Worm (Caenorhabditis elegans) whole organism, L4 larva: ENCODE data around the gene mltn-5.
A peak's percentile ranks its signal among the peaks of the same experiment; 100 is the strongest.

ENCODE experiments used
- D1046.2 ChIP-seq: fragments of 200-800 bp; sonication (Bioruptor generic); IDR thresholded peaks from 2 replicates; pipeline ENCODE4 v1.3.6; 2022; ENCODE audit warnings: missing genetic modification characterization, missing compliant biosample characterization
- F10B5.3 ChIP-seq: sonication (generic microtip); optimal IDR thresholded peaks from 2 replicates; lab custom pipeline; 2016; ENCODE audit warnings: mild to moderate bottlenecking, missing genetic modification characterization, missing compliant biosample characterization
- F44E2.7 ChIP-seq: fragments of 200-800 bp; sonication (Bioruptor generic); IDR thresholded peaks from 2 replicates; pipeline ENCODE4 v2.1.2; 2022; ENCODE audit warnings: missing genetic modification characterization, missing compliant biosample characterization
- Y105C5A.15 ChIP-seq: fragments of 200-800 bp; sonication (Bioruptor generic); IDR thresholded peaks from 2 replicates; pipeline ENCODE4 v1.3.6; 2022; ENCODE audit warnings: missing genetic modification characterization, missing compliant biosample characterization
- Y75B8A.6 ChIP-seq: fragments of 200-800 bp; sonication (Bioruptor generic); IDR thresholded peaks from 2 replicates; pipeline ENCODE4 v1.3.6; 2022; ENCODE audit warnings: missing genetic modification reagents, missing genetic modification characterization, missing compliant biosample characterization
- aha-1 ChIP-seq: fragments of 150-350 bp; peaks from one replicate; lab custom pipeline; 2014; ENCODE audit warnings: missing biosample characterization, missing genetic modification characterization
- aly-2 ChIP-seq: sonication (generic microtip); optimal IDR thresholded peaks from 2 replicates; lab custom pipeline; 2018; ENCODE audit warnings: missing biosample characterization, missing genetic modification characterization
- arid-1 ChIP-seq: fragments of 200-800 bp; sonication (Bioruptor generic); conservative IDR thresholded peaks from 2 replicates; pipeline ENCODE4 v1.3.6; 2022; ENCODE audit warnings: missing genetic modification reagents, missing genetic modification characterization, missing compliant biosample characterization
- attf-4 ChIP-seq: sonication (generic microtip); optimal IDR thresholded peaks from 3 replicates; lab custom pipeline; 2017; ENCODE audit warnings: missing biosample characterization, missing genetic modification characterization
- ceh-20 ChIP-seq: fragments of 200-800 bp; sonication (Bioruptor generic); IDR thresholded peaks from 2 replicates; pipeline ENCODE4 v1.3.6; 2022; ENCODE audit warnings: missing genetic modification reagents, missing genetic modification characterization, missing compliant biosample characterization
- ceh-28 ChIP-seq: fragments of 150-350 bp; optimal IDR thresholded peaks from 2 replicates; lab custom pipeline; 2014; ENCODE audit warnings: missing biosample characterization, missing genetic modification reagents, missing genetic modification characterization
- ceh-62 ChIP-seq: sonication (generic microtip); optimal IDR thresholded peaks from 2 replicates; lab custom pipeline; 2017; ENCODE audit warnings: missing biosample characterization, missing genetic modification characterization
- ces-1 ChIP-seq: fragments of 150-350 bp; sonication (generic microtip); optimal IDR thresholded peaks from 4 replicates; lab custom pipeline; 2014; ENCODE audit warnings: missing biosample characterization, missing genetic modification reagents, missing genetic modification characterization
- ctbp-1 ChIP-seq: fragments of 200-800 bp; sonication (Bioruptor generic); IDR thresholded peaks from 2 replicates; pipeline ENCODE4 v1.3.6; 2022; ENCODE audit warnings: missing genetic modification reagents, missing genetic modification characterization, missing compliant biosample characterization
- daf-12 ChIP-seq: fragments of 150-350 bp; optimal IDR thresholded peaks from 2 replicates; lab custom pipeline; 2014; ENCODE audit warnings: missing biosample characterization, missing genetic modification reagents, missing genetic modification characterization
- daf-19 ChIP-seq: fragments of 200-800 bp; sonication (Bioruptor generic); conservative IDR thresholded peaks from 2 replicates; pipeline ENCODE4 v1.3.6; 2022; ENCODE audit warnings: missing genetic modification characterization, missing compliant biosample characterization
- dmd-8 ChIP-seq: fragments of 200-800 bp; sonication (Bioruptor generic); IDR thresholded peaks from 2 replicates; pipeline ENCODE4 v1.3.6; 2022; ENCODE audit warnings: missing genetic modification characterization, missing compliant biosample characterization
- dmd-9 ChIP-seq: fragments of 200-800 bp; sonication (Bioruptor generic); IDR thresholded peaks from 2 replicates; pipeline ENCODE4 v1.3.6; 2022; ENCODE audit warnings: missing genetic modification reagents, missing genetic modification characterization, missing compliant biosample characterization
- duxl-1 ChIP-seq: sonication (generic microtip); optimal IDR thresholded peaks from 2 replicates; lab custom pipeline; 2016; ENCODE audit warnings: mild to moderate bottlenecking, missing genetic modification characterization, moderate library complexity, missing compliant biosample characterization; ENCODE audit not compliant: poor library complexity
- dve-1 ChIP-seq: sonication (generic microtip); optimal IDR thresholded peaks from 2 replicates; lab custom pipeline; 2017; ENCODE audit warnings: antibody characterized with exemption, mild to moderate bottlenecking, missing genetic modification characterization, missing compliant biosample characterization; ENCODE audit not compliant: insufficient read depth
- fkh-10 ChIP-seq: fragments of 150-350 bp; optimal IDR thresholded peaks from 2 replicates; lab custom pipeline; 2014; ENCODE audit warnings: missing biosample characterization, missing genetic modification reagents, missing genetic modification characterization
- hlh-30 ChIP-seq: sonication (generic microtip); optimal IDR thresholded peaks from 2 replicates; lab custom pipeline; 2017; ENCODE audit warnings: antibody characterized with exemption, mild to moderate bottlenecking, missing genetic modification characterization, missing compliant biosample characterization; ENCODE audit not compliant: insufficient read depth
- hmg-1.1 ChIP-seq: fragments of 200-800 bp; sonication (Bioruptor generic); IDR thresholded peaks from 2 replicates; pipeline ENCODE4 v1.3.6; 2022; ENCODE audit warnings: missing genetic modification reagents, missing genetic modification characterization, missing compliant biosample characterization
- lim-7 ChIP-seq: fragments of 200-800 bp; sonication (Bioruptor generic); IDR thresholded peaks from 2 replicates; pipeline ENCODE4 v1.3.6; 2022; ENCODE audit warnings: missing genetic modification characterization, missing compliant biosample characterization
- lin-1 ChIP-seq: fragments of 200-800 bp; sonication (Bioruptor generic); IDR thresholded peaks from 2 replicates; pipeline ENCODE4 v1.3.6; 2022; ENCODE audit warnings: missing genetic modification reagents, missing genetic modification characterization, missing compliant biosample characterization
- lin-13 ChIP-seq: fragments of 150-350 bp; optimal IDR thresholded peaks from 2 replicates; lab custom pipeline; 2014; ENCODE audit warnings: missing biosample characterization, missing genetic modification reagents, missing genetic modification characterization
- lin-15B ChIP-seq: fragments of 150-350 bp; sonication (generic microtip); optimal IDR thresholded peaks from 3 replicates; lab custom pipeline; 2014; ENCODE audit warnings: missing biosample characterization, missing genetic modification characterization
- lin-38 ChIP-seq: fragments of 200-800 bp; sonication (Bioruptor generic); IDR thresholded peaks from 2 replicates; pipeline ENCODE4 v1.3.6; 2022; ENCODE audit warnings: missing genetic modification reagents, missing genetic modification characterization, missing compliant biosample characterization
- lsy-2 ChIP-seq, 2 experiments: fragments of 150-350 bp in 1 of 2; sonication (generic microtip) in 1 of 2; optimal IDR thresholded peaks; 2 replicates each; lab custom pipeline; 2014 to 2017; ENCODE audit warnings: missing biosample characterization in 2 of 2, missing genetic modification characterization in 2 of 2
- mdl-1 ChIP-seq, 2 experiments: fragments of 150-350 bp in 1 of 2; sonication (generic microtip) in 1 of 2; optimal IDR thresholded peaks; 2 replicates each; lab custom pipeline; 2014 to 2017; ENCODE audit warnings: missing biosample characterization in 2 of 2, missing genetic modification characterization in 2 of 2
- mdt-29 ChIP-seq: fragments of 200-800 bp; sonication (Bioruptor generic); IDR thresholded peaks from 2 replicates; pipeline ENCODE4 v1.3.6; 2022; ENCODE audit warnings: missing genetic modification reagents, missing genetic modification characterization, missing compliant biosample characterization
- mep-1 ChIP-seq: fragments of 150-350 bp; sonication (generic microtip); optimal IDR thresholded peaks from 3 replicates; lab custom pipeline; 2014; ENCODE audit warnings: missing biosample characterization, missing genetic modification characterization
- mes-2 ChIP-seq: sonication (generic microtip); optimal IDR thresholded peaks from 2 replicates; lab custom pipeline; 2016; ENCODE audit warnings: missing genotype, mild to moderate bottlenecking, missing genetic modification characterization, missing compliant biosample characterization; ENCODE audit not compliant: poor library complexity, severe bottlenecking
- nhr-42 ChIP-seq: fragments of 200-800 bp; sonication (Bioruptor generic); IDR thresholded peaks from 2 replicates; pipeline ENCODE4 v1.3.6; 2022; ENCODE audit warnings: missing genetic modification characterization, missing compliant biosample characterization
- nhr-76 ChIP-seq: fragments of 150-350 bp; optimal IDR thresholded peaks from 2 replicates; lab custom pipeline; 2014; ENCODE audit warnings: missing biosample characterization, missing genetic modification characterization
- rbr-2 ChIP-seq: sonication (generic microtip); optimal IDR thresholded peaks from 2 replicates; lab custom pipeline; 2016; ENCODE audit warnings: missing genotype, missing genetic modification characterization, missing compliant biosample characterization
- set-16 ChIP-seq: fragments of 200-800 bp; sonication (Bioruptor generic); IDR thresholded peaks from 2 replicates; pipeline ENCODE4 v1.3.6; 2022; ENCODE audit warnings: missing genetic modification reagents, missing genetic modification characterization, missing compliant biosample characterization
- snpc-1.2 ChIP-seq: fragments of 200-800 bp; sonication (Bioruptor generic); IDR thresholded peaks from 2 replicates; pipeline ENCODE4 v1.3.6; 2022; ENCODE audit warnings: missing genetic modification reagents, missing genetic modification characterization, missing compliant biosample characterization
- snpc-4 ChIP-seq: fragments of 150-350 bp; optimal IDR thresholded peaks from 2 replicates; lab custom pipeline; 2014; ENCODE audit warnings: missing biosample characterization, missing genetic modification characterization
- unc-130 ChIP-seq: sonication (generic microtip); optimal IDR thresholded peaks from 2 replicates; lab custom pipeline; 2016; ENCODE audit warnings: missing genetic modification reagents, missing genetic modification characterization, missing compliant biosample characterization
- unc-62 ChIP-seq, 3 experiments: fragments of 150-350 bp in 1 of 3; sonication (generic microtip); optimal IDR thresholded peaks in 2 of 3; peaks in 1 of 3; 1 replicate in 1 of 3; 2 replicates in 2 of 3; lab custom pipeline; 2014 to 2017; ENCODE audit warnings: missing biosample characterization in 3 of 3, missing genetic modification characterization in 3 of 3, missing genetic modification reagents in 3 of 3, missing genotype in 1 of 3
- zag-1 ChIP-seq: fragments of 150-350 bp; optimal IDR thresholded peaks from 2 replicates; lab custom pipeline; 2014; ENCODE audit warnings: missing biosample characterization, missing genetic modification characterization
- ztf-7 ChIP-seq: fragments of 150-350 bp; optimal IDR thresholded peaks from 2 replicates; lab custom pipeline; 2014; ENCODE audit warnings: missing biosample characterization, missing genetic modification characterization

Gene mltn-5

DNA sequence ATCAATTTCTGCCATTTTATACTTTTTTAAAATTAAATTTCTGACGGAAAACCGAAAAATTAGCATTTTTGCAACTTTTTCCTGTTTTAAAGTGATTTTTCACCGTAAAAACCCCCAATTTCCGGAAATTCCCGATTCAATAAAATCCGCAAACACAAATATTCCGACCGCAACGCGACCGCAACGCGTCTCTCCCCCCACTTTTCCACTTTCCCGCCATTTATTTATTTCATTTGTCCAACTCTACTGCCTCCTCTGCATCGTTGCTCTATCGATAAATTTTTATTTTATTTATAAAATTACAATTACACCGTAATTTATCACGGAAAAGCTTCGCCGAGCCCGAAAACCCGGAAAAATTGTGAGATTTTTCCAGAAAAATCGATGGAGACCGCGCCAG is 36.7 kb upstream of the mltn-5 start, which contains the start of gene mcd-1 (continued):
- TF ChIP-seq Y75B8A.6 (GFP tag; lab: Robert Waterston, UW) (no peak), snpc-1.2 (GFP tag; lab: Robert Waterston, UW) (no peak), ctbp-1 (GFP tag; lab: Robert Waterston, UW) (0 out of 2 replicates have a peak, but pooled peaks have one; percentile 22), unc-62 (GFP tag; optimal IDR thresholded peaks at IDR 0.05 in 1 of 2; lab: Kevin White, UChicago) (peak in 1 of 2 experiments; percentile 21), unc-62 (tag; optimal IDR thresholded peaks at IDR 0.05; lab: Kevin White, UChicago) (no peak), hmg-1.1 (GFP tag; lab: Robert Waterston, UW) (peak; percentile 51; the same call in 1 of the 2 replicates), duxl-1 (tag; lab: Kevin White, UChicago) (no peak), lin-38 (GFP tag; lab: Robert Waterston, UW) (peak; percentile 84), arid-1 (GFP tag; lab: Robert Waterston, UW) (no peak), ceh-20 (0 out of 2 replicates have a peak, but pooled peaks have one; percentile 20), dve-1 (tag; lab: Kevin White, UChicago) (peak; percentile 62), Y105C5A.15 (GFP tag; lab: Robert Waterston, UW) (no peak), F44E2.7 (GFP tag; lab: Robert Waterston, UW) (no peak), mes-2 (tag; lab: Kevin White, UChicago) (peak; percentile 71), unc-130 (GFP tag; lab: Kevin White, UChicago) (peak; percentile 5), nhr-76 (tag; lab: Kevin White, UChicago) (no peak), D1046.2 (GFP tag; lab: Robert Waterston, UW) (no peak), mdt-29 (no peak), fkh-10 (peak; percentile 5), lin-13 (GFP tag; lab: Kevin White, UChicago) (peak; percentile 16), snpc-4 (tag; lab: Kevin White, UChicago) (no peak), mep-1 (tag; lab: Kevin White, UChicago) (peak; percentile 56), lin-15B (tag; lab: Kevin White, UChicago) (peak; percentile 11), attf-4 (tag; lab: Kevin White, UChicago) (no peak), aly-2 (no peak)
- TF ChIP-seq, all 104 proteins: peak for 25

DNA sequence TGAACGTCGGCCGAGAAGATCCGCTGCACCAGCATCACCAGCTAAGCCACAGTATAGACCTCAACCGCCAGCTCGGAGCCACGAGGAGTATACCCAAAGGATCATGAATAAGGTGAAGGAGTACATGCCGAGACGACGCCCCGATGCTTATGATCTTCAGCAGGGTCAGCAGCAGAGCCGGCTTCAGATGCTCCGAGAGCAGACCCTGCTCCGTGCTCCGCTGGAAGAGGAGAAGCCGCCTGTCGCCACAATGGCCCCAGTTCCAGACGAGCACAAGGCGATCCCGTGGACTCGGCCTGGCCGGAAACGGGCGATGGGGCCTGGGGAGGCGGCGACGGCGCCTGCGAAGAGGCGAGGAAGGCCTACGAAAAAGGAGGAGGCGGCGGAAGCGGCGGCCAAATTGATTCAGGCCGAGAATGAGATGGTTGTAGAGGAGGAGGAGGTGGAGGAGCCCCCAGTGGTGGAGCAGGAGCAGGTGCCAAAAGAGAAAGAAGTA is 28.7 kb upstream of the mltn-5 start:
- TF ChIP-seq set-16 (GFP tag; lab: Robert Waterston, UW) (peak; percentile 98), dmd-8 (GFP tag; lab: Robert Waterston, UW) (no peak), nhr-42 (GFP tag; lab: Robert Waterston, UW) (0 out of 2 replicates have a peak, but pooled peaks have one; percentile 50)

DNA sequence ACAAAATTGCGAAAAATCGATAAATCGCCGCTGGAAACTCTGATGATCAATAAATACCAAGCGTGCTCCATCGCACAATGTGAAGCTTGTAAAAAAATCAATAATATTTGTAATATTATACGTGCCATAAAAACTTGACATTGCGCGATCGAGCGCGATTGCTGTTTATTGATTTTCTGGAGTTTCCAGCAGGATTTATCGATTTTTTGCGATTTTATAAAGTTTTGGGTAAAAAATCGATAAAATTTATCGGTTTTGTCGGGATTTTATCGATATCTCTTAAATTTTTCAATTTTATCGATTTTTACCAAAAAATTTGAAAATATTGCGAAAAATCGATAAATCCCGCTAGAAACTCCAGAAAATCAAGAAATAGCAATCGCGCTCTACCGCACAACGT is 25.2 kb upstream of the mltn-5 start:
- TF ChIP-seq lin-1: no peak
- peak; percentile 83 for TF ChIP-seq ceh-28 (tag; lab: Kevin White, UChicago)

DNA sequence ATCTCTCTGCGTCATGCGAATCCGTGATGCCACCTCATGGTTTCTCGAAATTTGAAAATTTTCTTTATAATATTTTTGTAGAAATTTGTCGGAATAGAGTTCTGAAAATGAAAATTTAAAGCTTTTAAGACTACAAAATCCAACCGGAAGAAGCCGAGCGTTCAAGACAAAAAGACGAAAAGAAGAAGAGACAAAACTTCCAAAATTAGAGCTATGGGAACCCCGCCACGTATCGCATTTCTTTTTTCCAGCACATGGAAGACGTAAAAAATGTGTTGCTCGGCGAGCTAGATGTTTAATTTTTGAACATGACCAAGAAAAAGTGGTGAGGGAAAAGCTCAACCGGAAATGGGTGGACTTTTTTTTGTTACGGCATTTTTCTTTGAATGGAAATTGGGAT is 23.0 kb upstream of the mltn-5 start, which contains the start of gene W02B8.1:
TSS of gene W02B8.1 (minus strand) at position 101 of the 400 bp plus-strand sequence.
- no peak for TF ChIP-seq dmd-9 (GFP tag; lab: Robert Waterston, UW)
- TF ChIP-seq unc-62 (GFP tag; optimal IDR thresholded peaks at IDR 0.05 in 1 of 2; lab: Kevin White, UChicago): peak in 1 of 2 experiments; percentile 86
- no peak for TF ChIP-seq unc-62 (tag; optimal IDR thresholded peaks at IDR 0.05; lab: Kevin White, UChicago)

DNA sequence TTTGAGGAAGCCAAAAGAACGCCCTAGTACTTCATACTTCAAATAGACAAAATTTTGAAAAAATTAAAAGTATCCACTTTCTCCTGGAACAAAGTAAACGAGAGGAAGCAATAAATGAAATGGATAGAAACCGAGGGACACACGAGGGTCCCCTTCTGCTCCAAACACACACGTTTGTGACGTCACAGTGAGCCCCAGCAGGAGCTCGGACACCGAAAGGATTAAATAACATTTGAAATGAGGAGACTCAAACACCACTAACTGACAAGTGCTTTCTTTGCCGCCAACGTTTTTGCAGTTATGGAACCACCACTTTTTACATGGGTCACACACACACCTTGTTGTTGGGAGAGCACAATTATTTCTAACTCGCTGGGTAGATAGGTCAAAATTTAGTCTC is 21.5 kb upstream of the mltn-5 start:
- TF ChIP-seq ztf-7 (tag; lab: Kevin White, UChicago) (no peak), lim-7 (GFP tag; lab: Robert Waterston, UW) (no peak), F10B5.3 (no peak), ceh-62 (no peak), lsy-2 (tag; optimal IDR thresholded peaks at IDR 0.05; lab: Kevin White, UChicago) (peak in 1 of 2 experiments; percentile 28), mdl-1 (tag; optimal IDR thresholded peaks at IDR 0.05; lab: Kevin White, UChicago) (peak in 1 of 2 experiments; percentile 26), hlh-30 (peak; percentile 8), ces-1 (no peak), lin-1 (no peak), Y105C5A.15 (GFP tag; lab: Robert Waterston, UW) (no peak), rbr-2 (tag; lab: Kevin White, UChicago) (no peak), daf-19 (GFP tag; lab: Robert Waterston, UW) (no peak), aha-1 (tag; lab: Kevin White, UChicago) (no peak), lin-13 (GFP tag; lab: Kevin White, UChicago) (no peak), nhr-42 (GFP tag; lab: Robert Waterston, UW) (no peak), lin-15B (tag; lab: Kevin White, UChicago) (no peak), daf-12 (tag; lab: Kevin White, UChicago) (no peak), zag-1 (no peak)
